Fruit fly (Drosophila melanogaster) whole organism, larva: Measurements from ENCODE around the gene Mur18B.

Source experiments
- noc ChIP-seq: fragments of 200-800 bp; sonication (Bioruptor generic); optimal IDR thresholded peaks from 3 replicates; lab custom pipeline; 2019; ENCODE audit warnings: missing biosample characterization, mild to moderate bottlenecking, missing genetic modification characterization, moderate library complexity

Mur18B gene

dm6 chrX:19212954-19213353 lies at the start of gene Mur18B:
Gene Mur18B (plus strand): TSS chrX:19213254.
- no peak for TF ChIP-seq noc (tag; lab: Kevin White, UChicago)

dm6 chrX:19163446-19163845 lies 49.6 kb upstream of the Mur18B start:
- TF ChIP-seq noc (tag; lab: Kevin White, UChicago) = no peak

DNA sequence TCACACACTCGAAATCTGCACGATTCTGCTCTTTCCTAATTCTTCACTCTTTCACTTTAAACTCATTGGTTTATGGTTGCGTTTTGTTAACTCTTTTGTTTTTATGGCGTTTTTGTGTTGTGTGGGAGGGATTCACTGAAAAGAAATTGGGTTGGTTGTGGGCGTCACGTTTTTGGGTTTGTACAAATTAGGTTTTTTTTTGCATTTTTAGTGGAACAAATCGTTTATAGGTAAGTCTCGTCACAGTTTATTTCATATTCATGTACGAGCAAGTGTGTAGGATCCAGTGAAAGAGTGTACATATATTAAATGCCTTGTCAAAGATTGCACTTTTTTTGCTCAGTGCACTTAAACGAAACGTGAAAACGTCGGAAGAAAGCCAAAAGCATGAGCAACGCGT lies 48.3 kb upstream of the Mur18B start:
- peak; percentile 64 for TF ChIP-seq noc (tag; lab: Kevin White, UChicago)

dm6 chrX:19165144-19166011 lies 47.7 kb upstream of the Mur18B start:
- no peak for TF ChIP-seq noc (tag; lab: Kevin White, UChicago)

dm6 chrX:19166152-19166935 lies 46.7 kb upstream of the Mur18B start:
- peak; percentile 52 for TF ChIP-seq noc (tag; lab: Kevin White, UChicago)

dm6 chrX:19167032-19167568 lies 46.0 kb upstream of the Mur18B start, which contains the start of gene RhoGAP18B:
Gene RhoGAP18B (minus strand): TSS chrX:19167082.
- TF ChIP-seq noc (tag; lab: Kevin White, UChicago) = no peak

dm6 chrX:19167586-19168403 lies 45.3 kb upstream of the Mur18B start:
- TF ChIP-seq noc (tag; lab: Kevin White, UChicago) = no peak

dm6 chrX:19170791-19171190 lies 42.3 kb upstream of the Mur18B start, which contains the start of gene Inx5:
Gene Inx5 (minus strand): TSS chrX:19170883.
- no peak for TF ChIP-seq noc (tag; lab: Kevin White, UChicago)

dm6 chrX:19171926-19172325 lies 41.1 kb upstream of the Mur18B start:
- no peak for TF ChIP-seq noc (tag; lab: Kevin White, UChicago)

dm6 chrX:19172955-19173354 lies 40.1 kb upstream of the Mur18B start:
- TF ChIP-seq noc (tag; lab: Kevin White, UChicago) = no peak

dm6 chrX:19174092-19174491 lies 39.0 kb upstream of the Mur18B start:
- peak; percentile 44 for TF ChIP-seq noc (tag; lab: Kevin White, UChicago)

dm6 chrX:19174850-19175571 lies 38.0 kb upstream of the Mur18B start, which contains the start of gene CG33939:
Gene CG33939 (minus strand): TSS chrX:19174900.
- no peak for TF ChIP-seq noc (tag; lab: Kevin White, UChicago)

DNA sequence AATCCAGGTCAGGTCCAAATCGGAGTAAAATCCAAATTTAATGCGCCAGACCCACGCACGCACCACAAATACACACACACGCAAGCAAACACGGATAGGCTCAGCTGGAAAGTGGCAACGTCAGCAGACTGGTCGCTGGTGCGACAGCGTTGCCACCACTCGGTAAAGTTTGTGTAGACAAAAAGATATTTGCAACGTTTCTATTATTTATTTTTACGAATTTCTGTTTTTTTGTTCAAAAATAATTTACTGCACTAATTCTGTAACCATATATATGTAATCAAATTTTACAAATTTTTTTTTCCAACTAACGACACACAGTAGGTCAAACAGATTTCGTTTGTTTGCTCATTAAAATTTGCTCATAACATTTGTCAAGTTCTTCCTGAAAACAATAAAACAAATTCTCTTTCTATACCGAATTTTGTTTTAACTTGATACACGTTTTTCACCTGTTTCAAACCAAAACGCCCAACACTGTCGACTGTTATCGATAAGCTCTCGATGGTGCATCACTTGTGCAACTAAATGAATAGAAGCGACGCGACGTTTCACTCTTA lies 33.3 kb upstream of the Mur18B start, which contains the start of the genes CG7556 and CG7453:
TSS of gene CG7556 (minus strand) at position 135 of the 560 bp plus-strand sequence.
TSS of gene CG7453 (plus strand) at position 478 of the 560 bp plus-strand sequence.
- peak; percentile 69 for TF ChIP-seq noc (tag; lab: Kevin White, UChicago)

DNA sequence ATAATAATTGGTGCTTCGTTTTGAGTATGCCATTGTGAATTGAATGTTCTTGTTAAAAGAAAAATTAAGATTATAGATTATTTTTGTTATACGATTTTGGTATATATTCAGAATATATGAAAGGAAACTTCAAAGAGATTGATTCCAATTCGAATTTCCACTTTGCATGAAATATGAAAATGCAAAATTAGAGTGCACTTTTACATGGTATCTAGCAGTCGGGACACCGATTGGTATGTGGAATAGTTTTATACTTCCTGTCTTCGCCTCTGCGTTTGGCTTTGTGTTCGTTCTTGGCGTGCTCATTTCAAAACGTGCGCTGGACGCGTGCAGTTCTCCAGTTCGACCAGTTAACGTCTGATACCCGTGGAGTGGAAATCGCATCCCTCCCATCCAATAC lies 29.9 kb upstream of the Mur18B start, which contains the start of gene CG33253:
TSS of gene CG33253 (plus strand) at position 301 of the 400 bp plus-strand sequence.
- no peak for TF ChIP-seq noc (tag; lab: Kevin White, UChicago)
